Worm (Caenorhabditis elegans) whole organism, L4 larva: ENCODE measurements around the gene F14D7.6.

Source experiments
- F10B5.3 ChIP-seq: sonication (generic microtip); optimal IDR thresholded peaks from 2 replicates; lab custom pipeline; 2016; ENCODE audit warnings: mild to moderate bottlenecking, missing genetic modification characterization, missing compliant biosample characterization
- F37D6.2 ChIP-seq: sonication (generic microtip); optimal IDR thresholded peaks from 2 replicates; lab custom pipeline; 2016; ENCODE audit warnings: mild to moderate bottlenecking, missing genetic modification characterization, missing compliant biosample characterization
- F49E8.2 ChIP-seq: sonication (generic microtip); optimal IDR thresholded peaks from 2 replicates; lab custom pipeline; 2016; ENCODE audit warnings: missing compliant biosample characterization, mild to moderate bottlenecking, missing genetic modification characterization, borderline replicate concordance
- ZK337.2 ChIP-seq: fragments of 200-800 bp; sonication (Bioruptor generic); IDR thresholded peaks from 2 replicates; pipeline ENCODE4 v1.3.6; 2022; ENCODE audit warnings: missing genetic modification reagents, missing genetic modification characterization, missing compliant biosample characterization
- aha-1 ChIP-seq: fragments of 150-350 bp; peaks from one replicate; lab custom pipeline; 2014; ENCODE audit warnings: missing biosample characterization, missing genetic modification characterization
- arid-1 ChIP-seq: fragments of 200-800 bp; sonication (Bioruptor generic); conservative IDR thresholded peaks from 2 replicates; pipeline ENCODE4 v1.3.6; 2022; ENCODE audit warnings: missing genetic modification reagents, missing genetic modification characterization, missing compliant biosample characterization
- attf-4 ChIP-seq: sonication (generic microtip); optimal IDR thresholded peaks from 3 replicates; lab custom pipeline; 2017; ENCODE audit warnings: missing biosample characterization, missing genetic modification characterization
- ceh-20 ChIP-seq: fragments of 200-800 bp; sonication (Bioruptor generic); IDR thresholded peaks from 2 replicates; pipeline ENCODE4 v1.3.6; 2022; ENCODE audit warnings: missing genetic modification reagents, missing genetic modification characterization, missing compliant biosample characterization
- ceh-28 ChIP-seq: fragments of 150-350 bp; optimal IDR thresholded peaks from 2 replicates; lab custom pipeline; 2014; ENCODE audit warnings: missing biosample characterization, missing genetic modification reagents, missing genetic modification characterization
- ceh-62 ChIP-seq: sonication (generic microtip); optimal IDR thresholded peaks from 2 replicates; lab custom pipeline; 2017; ENCODE audit warnings: missing biosample characterization, missing genetic modification characterization
- ctbp-1 ChIP-seq: fragments of 200-800 bp; sonication (Bioruptor generic); IDR thresholded peaks from 2 replicates; pipeline ENCODE4 v1.3.6; 2022; ENCODE audit warnings: missing genetic modification reagents, missing genetic modification characterization, missing compliant biosample characterization
- daf-12 ChIP-seq: fragments of 150-350 bp; optimal IDR thresholded peaks from 2 replicates; lab custom pipeline; 2014; ENCODE audit warnings: missing biosample characterization, missing genetic modification reagents, missing genetic modification characterization
- daf-19 ChIP-seq: fragments of 200-800 bp; sonication (Bioruptor generic); conservative IDR thresholded peaks from 2 replicates; pipeline ENCODE4 v1.3.6; 2022; ENCODE audit warnings: missing genetic modification characterization, missing compliant biosample characterization
- daf-8 ChIP-seq: fragments of 200-800 bp; sonication (Bioruptor generic); IDR thresholded peaks from 2 replicates; pipeline ENCODE4 v1.3.6; 2022; ENCODE audit warnings: missing genetic modification characterization, missing compliant biosample characterization
- dve-1 ChIP-seq: sonication (generic microtip); optimal IDR thresholded peaks from 2 replicates; lab custom pipeline; 2017; ENCODE audit warnings: antibody characterized with exemption, mild to moderate bottlenecking, missing genetic modification characterization, missing compliant biosample characterization; ENCODE audit not compliant: insufficient read depth
- gei-8 ChIP-seq: fragments of 200-800 bp; sonication (Bioruptor generic); optimal IDR thresholded peaks from 2 replicates; lab custom pipeline; 2018; ENCODE audit warnings: mild to moderate bottlenecking, missing genetic modification characterization, missing compliant biosample characterization
- lin-1 ChIP-seq: fragments of 200-800 bp; sonication (Bioruptor generic); IDR thresholded peaks from 2 replicates; pipeline ENCODE4 v1.3.6; 2022; ENCODE audit warnings: missing genetic modification reagents, missing genetic modification characterization, missing compliant biosample characterization
- lin-29 ChIP-seq: fragments of 200-800 bp; sonication (Bioruptor generic); IDR thresholded peaks from 2 replicates; pipeline ENCODE4 v1.3.6; 2022; ENCODE audit warnings: missing genetic modification reagents, missing genetic modification characterization, missing compliant biosample characterization
- lin-38 ChIP-seq: fragments of 200-800 bp; sonication (Bioruptor generic); IDR thresholded peaks from 2 replicates; pipeline ENCODE4 v1.3.6; 2022; ENCODE audit warnings: missing genetic modification reagents, missing genetic modification characterization, missing compliant biosample characterization
- madf-5 ChIP-seq, 2 experiments: fragments of 200-800 bp; sonication (Bioruptor generic); IDR thresholded peaks; 2 replicates each; pipeline ENCODE4 v1.3.6; 2022; ENCODE audit warnings: missing compliant biosample characterization in 2 of 2, missing genetic modification characterization in 2 of 2
- madf-9 ChIP-seq: fragments of 200-800 bp; sonication (Bioruptor generic); conservative IDR thresholded peaks from 2 replicates; pipeline ENCODE4 v1.3.6; 2022; ENCODE audit warnings: missing genetic modification reagents, missing genetic modification characterization, missing compliant biosample characterization
- mdl-1 ChIP-seq, 2 experiments: fragments of 150-350 bp in 1 of 2; sonication (generic microtip) in 1 of 2; optimal IDR thresholded peaks; 2 replicates each; lab custom pipeline; 2014 to 2017; ENCODE audit warnings: missing biosample characterization in 2 of 2, missing genetic modification characterization in 2 of 2
- mep-1 ChIP-seq: fragments of 150-350 bp; sonication (generic microtip); optimal IDR thresholded peaks from 3 replicates; lab custom pipeline; 2014; ENCODE audit warnings: missing biosample characterization, missing genetic modification characterization
- mes-2 ChIP-seq: sonication (generic microtip); optimal IDR thresholded peaks from 2 replicates; lab custom pipeline; 2016; ENCODE audit warnings: missing genotype, mild to moderate bottlenecking, missing genetic modification characterization, missing compliant biosample characterization; ENCODE audit not compliant: poor library complexity, severe bottlenecking
- nhr-10 ChIP-seq: fragments of 150-350 bp; optimal IDR thresholded peaks from 2 replicates; lab custom pipeline; 2014; ENCODE audit warnings: missing biosample characterization, missing genetic modification characterization
- nhr-102 ChIP-seq: sonication (generic microtip); optimal IDR thresholded peaks from 2 replicates; lab custom pipeline; 2016; ENCODE audit warnings: mild to moderate bottlenecking, missing genetic modification characterization, moderate library complexity, missing compliant biosample characterization
- nhr-41 ChIP-seq: fragments of 200-800 bp; sonication (Bioruptor generic); IDR thresholded peaks from 2 replicates; pipeline ENCODE4 v1.3.6; 2022; ENCODE audit warnings: missing genetic modification reagents, missing genetic modification characterization, missing compliant biosample characterization
- nhr-42 ChIP-seq: fragments of 200-800 bp; sonication (Bioruptor generic); IDR thresholded peaks from 2 replicates; pipeline ENCODE4 v1.3.6; 2022; ENCODE audit warnings: missing genetic modification characterization, missing compliant biosample characterization
- nhr-6 ChIP-seq: fragments of 150-350 bp; optimal IDR thresholded peaks from 2 replicates; lab custom pipeline; 2014; ENCODE audit warnings: missing biosample characterization, missing genetic modification characterization
- nhr-77 ChIP-seq: fragments of 150-350 bp; optimal IDR thresholded peaks from 2 replicates; lab custom pipeline; 2014; ENCODE audit warnings: missing biosample characterization, missing genetic modification characterization
- php-3 ChIP-seq: fragments of 200-800 bp; sonication (Bioruptor generic); IDR thresholded peaks from 2 replicates; pipeline ENCODE4 v1.3.6; 2022; ENCODE audit warnings: missing genetic modification reagents, missing genetic modification characterization, missing compliant biosample characterization
- set-16 ChIP-seq: fragments of 200-800 bp; sonication (Bioruptor generic); IDR thresholded peaks from 2 replicates; pipeline ENCODE4 v1.3.6; 2022; ENCODE audit warnings: missing genetic modification reagents, missing genetic modification characterization, missing compliant biosample characterization
- snpc-1.2 ChIP-seq: fragments of 200-800 bp; sonication (Bioruptor generic); IDR thresholded peaks from 2 replicates; pipeline ENCODE4 v1.3.6; 2022; ENCODE audit warnings: missing genetic modification reagents, missing genetic modification characterization, missing compliant biosample characterization
- tra-1 ChIP-seq: fragments of 200-800 bp; sonication (Bioruptor generic); IDR thresholded peaks from 2 replicates; pipeline ENCODE4 v1.3.6; 2022; ENCODE audit warnings: missing genetic modification reagents, missing genetic modification characterization, missing compliant biosample characterization
- unc-39 ChIP-seq: sonication (generic microtip); optimal IDR thresholded peaks from 2 replicates; lab custom pipeline; 2017; ENCODE audit warnings: missing biosample characterization, missing genetic modification characterization
- unc-62 ChIP-seq, 3 experiments: fragments of 150-350 bp in 1 of 3; sonication (generic microtip); optimal IDR thresholded peaks in 2 of 3; peaks in 1 of 3; 1 replicate in 1 of 3; 2 replicates in 2 of 3; lab custom pipeline; 2014 to 2017; ENCODE audit warnings: missing biosample characterization in 3 of 3, missing genetic modification characterization in 3 of 3, missing genetic modification reagents in 3 of 3, missing genotype in 1 of 3
- vab-7 ChIP-seq: fragments of 200-800 bp; sonication (Bioruptor generic); IDR thresholded peaks from 2 replicates; pipeline ENCODE4 v1.3.6; 2022; ENCODE audit warnings: missing genetic modification reagents, missing genetic modification characterization, missing compliant biosample characterization
- zag-1 ChIP-seq: fragments of 150-350 bp; optimal IDR thresholded peaks from 2 replicates; lab custom pipeline; 2014; ENCODE audit warnings: missing biosample characterization, missing genetic modification characterization
- zfp-2 ChIP-seq: sonication (generic microtip); optimal IDR thresholded peaks from 2 replicates; lab custom pipeline; 2016; ENCODE audit warnings: mild to moderate bottlenecking, missing genetic modification characterization, missing compliant biosample characterization
- zip-11 ChIP-seq: fragments of 200-800 bp; sonication (Bioruptor generic); IDR thresholded peaks from 2 replicates; pipeline ENCODE4 v1.3.6; 2022; ENCODE audit warnings: missing genetic modification characterization, missing compliant biosample characterization
- zip-2 ChIP-seq: fragments of 150-350 bp; optimal IDR thresholded peaks from 2 replicates; lab custom pipeline; 2014; ENCODE audit warnings: missing biosample characterization, missing genetic modification characterization

The F14D7.6 gene

DNA sequence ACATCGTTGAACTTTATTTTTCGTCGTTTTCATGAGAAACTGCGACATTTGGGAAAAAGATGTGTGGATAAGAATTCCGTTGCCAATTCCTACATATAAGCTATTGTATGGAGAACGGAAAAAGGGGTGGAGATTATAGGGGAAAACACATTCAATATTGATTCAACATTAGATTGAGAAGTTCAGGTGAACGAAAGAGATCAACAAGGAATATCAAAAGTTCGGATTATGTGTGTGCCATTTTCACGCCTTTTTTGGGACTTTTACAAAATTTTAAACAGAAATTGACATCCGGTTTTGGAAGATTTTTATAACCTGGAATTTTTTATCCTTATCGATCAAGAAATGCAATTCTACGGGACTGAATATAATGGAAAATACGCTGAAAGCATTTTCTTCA is 26.6 kb downstream of the F14D7.6 start, which contains the start of gene F47B8.5:
TSS of gene F47B8.5 (minus strand) at position 101 of the 400 bp plus-strand sequence.
- TF ChIP-seq F37D6.2 (tag; lab: Kevin White, UChicago) (no peak), ctbp-1 (GFP tag; lab: Robert Waterston, UW) (no peak), zfp-2 (tag; lab: Kevin White, UChicago) (no peak), attf-4 (tag; lab: Kevin White, UChicago) (no peak), zip-11 (GFP tag; lab: Robert Waterston, UW) (no peak), php-3 (GFP tag; lab: Robert Waterston, UW) (no peak), unc-62 (GFP tag; optimal IDR thresholded peaks at IDR 0.05 in 1 of 2; lab: Kevin White, UChicago) (no peak), unc-62 (tag; optimal IDR thresholded peaks at IDR 0.05; lab: Kevin White, UChicago) (no peak), daf-12 (no peak), dve-1 (tag; lab: Kevin White, UChicago) (no peak), lin-1 (GFP tag; lab: Robert Waterston, UW) (no peak), nhr-10 (tag; lab: Kevin White, UChicago) (no peak)
- TF ChIP-seq, all 104 proteins: peak for 0

DNA sequence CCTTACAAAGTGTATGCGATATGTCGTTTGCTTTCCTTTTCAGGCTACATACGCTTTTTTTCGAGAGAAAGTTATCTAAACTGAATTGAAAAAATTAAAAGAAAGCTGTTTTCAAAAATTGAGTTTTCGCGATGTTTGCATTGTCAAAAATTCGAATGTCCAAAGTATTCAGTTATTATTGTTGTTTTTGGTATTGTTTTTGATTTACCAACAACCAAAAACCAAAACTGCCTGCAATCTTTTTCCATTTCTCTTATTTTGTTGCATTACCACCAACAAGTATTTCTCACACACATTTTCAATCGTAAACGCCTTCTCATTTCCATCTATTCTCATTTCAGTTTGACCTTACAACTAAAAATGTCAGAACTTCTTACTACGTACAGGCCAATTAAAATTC is 27.6 kb downstream of the F14D7.6 start, which contains the start of gene pepm-1:
TSS of gene pepm-1 (plus strand) at position 301 of the 400 bp plus-strand sequence.
- no peak for TF ChIP-seq ceh-28 (tag; lab: Kevin White, UChicago)
- no peak for TF ChIP-seq nhr-77 (tag; lab: Kevin White, UChicago)
- no peak for TF ChIP-seq gei-8 (GFP tag; lab: Kevin White, UChicago)
- no peak for TF ChIP-seq nhr-102 (tag; lab: Kevin White, UChicago)
- no peak for TF ChIP-seq unc-39 (tag; lab: Kevin White, UChicago)
- no peak for TF ChIP-seq nhr-41
- no peak for TF ChIP-seq zip-2 (tag; lab: Kevin White, UChicago)
- TF ChIP-seq vab-7 = no peak
- TF ChIP-seq nhr-42 (GFP tag; lab: Robert Waterston, UW) = no peak
- no peak for TF ChIP-seq zip-11 (GFP tag; lab: Robert Waterston, UW)
- no peak for TF ChIP-seq madf-5 (GFP tag; IDR thresholded peaks at IDR 0.05; lab: Robert Waterston, UW)
- no peak for TF ChIP-seq F49E8.2 (tag; lab: Kevin White, UChicago)
- no peak for TF ChIP-seq mes-2 (tag; lab: Kevin White, UChicago)
- TF ChIP-seq lin-1 (GFP tag; lab: Robert Waterston, UW) = no peak
- no peak for TF ChIP-seq arid-1 (GFP tag; lab: Robert Waterston, UW)

DNA sequence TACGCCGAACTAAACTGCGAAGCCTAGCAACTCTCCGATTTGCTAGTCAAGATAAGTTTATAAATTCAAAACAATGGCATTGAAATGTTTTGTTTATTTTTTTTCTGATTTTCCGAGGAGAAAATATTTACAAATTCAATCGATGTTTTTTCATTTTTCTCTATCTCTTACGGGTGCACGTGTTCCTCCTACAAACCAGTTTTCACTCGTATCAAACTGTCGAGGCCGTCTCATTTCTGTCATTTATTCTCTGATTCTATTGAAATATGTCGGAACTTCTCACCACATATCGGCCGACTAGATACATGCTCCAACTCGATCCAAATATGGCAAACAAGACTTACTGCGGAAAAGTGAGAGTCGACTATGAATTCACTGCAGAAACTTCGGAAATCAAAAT is 30.3 kb downstream of the F14D7.6 start, which contains the start of gene F47B8.8:
TSS of gene F47B8.8 (plus strand) at position 257 of the 400 bp plus-strand sequence.
- TF ChIP-seq nhr-102 (tag; lab: Kevin White, UChicago) (no peak), daf-19 (no peak), ceh-62 (tag; lab: Kevin White, UChicago) (no peak), mdl-1 (tag; optimal IDR thresholded peaks at IDR 0.05; lab: Kevin White, UChicago) (peak in 1 of 2 experiments; percentile 13)

DNA sequence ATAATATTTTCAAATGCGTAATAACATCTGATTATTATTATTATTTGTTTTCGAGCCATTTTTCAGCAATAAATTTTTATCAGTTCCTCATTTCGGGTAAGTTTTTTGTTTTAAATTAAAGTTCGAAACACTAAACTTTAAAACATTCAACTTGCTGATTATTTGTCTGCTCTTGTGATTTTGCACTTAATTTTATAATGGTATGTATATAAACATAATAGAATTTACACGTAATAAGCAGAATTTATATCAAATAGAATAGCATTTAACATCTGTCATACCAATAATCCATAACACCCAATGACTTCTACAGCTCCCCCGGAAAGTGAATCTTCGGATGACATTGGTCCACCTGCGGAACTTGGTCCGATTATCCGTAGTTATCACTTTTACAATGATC is 31.9 kb downstream of the F14D7.6 start, which contains the start of gene srm-4:
TSS of gene srm-4 (plus strand) at position 301 of the 400 bp plus-strand sequence.
- TF ChIP-seq tra-1 (GFP tag; lab: Robert Waterston, UW) (no peak), zag-1 (tag; lab: Kevin White, UChicago) (no peak), ceh-62 (tag; lab: Kevin White, UChicago) (no peak)

DNA sequence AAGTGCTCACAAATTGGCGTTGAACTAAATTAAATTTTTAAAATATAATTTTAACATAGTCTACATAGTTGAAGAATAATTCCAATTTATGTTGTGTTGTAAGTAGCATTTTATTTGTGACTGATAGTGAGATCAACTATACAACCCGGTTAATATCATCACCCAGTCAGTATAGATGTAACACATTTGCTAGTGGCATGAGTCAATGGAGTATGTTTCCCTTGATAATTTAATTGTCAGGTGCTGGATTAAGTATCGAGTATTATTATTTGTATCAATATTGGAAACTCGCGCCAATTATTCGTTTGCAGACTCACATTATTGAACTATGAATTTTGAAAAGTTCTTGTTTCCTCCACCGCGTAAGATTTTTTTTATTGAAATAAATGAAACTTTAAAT is 33.7 kb downstream of the F14D7.6 start, which contains the start of gene srm-5:
TSS of gene srm-5 (plus strand) at position 301 of the 400 bp plus-strand sequence.
- TF ChIP-seq F10B5.3 (tag; lab: Kevin White, UChicago) = no peak
- TF ChIP-seq lin-38 (GFP tag; lab: Robert Waterston, UW) = no peak
- TF ChIP-seq set-16 = no peak
- TF ChIP-seq mep-1 = no peak
- TF ChIP-seq ZK337.2 (GFP tag; lab: Robert Waterston, UW) = no peak
- no peak for TF ChIP-seq aha-1 (tag; lab: Kevin White, UChicago)
- TF ChIP-seq nhr-77 (tag; lab: Kevin White, UChicago) = no peak
- TF ChIP-seq lin-29 = no peak
- no peak for TF ChIP-seq daf-8 (GFP tag; lab: Robert Waterston, UW)
- no peak for TF ChIP-seq madf-9
- TF ChIP-seq nhr-6 (tag; lab: Kevin White, UChicago) = no peak
- no peak for TF ChIP-seq snpc-1.2 (GFP tag; lab: Robert Waterston, UW)
- no peak for TF ChIP-seq ceh-20 (GFP tag; lab: Robert Waterston, UW)
- TF ChIP-seq, all 104 proteins: peak for 0
